Worm (Caenorhabditis elegans): ENCODE measurements around the gene F45E4.5.

Gene F45E4.5

DNA sequence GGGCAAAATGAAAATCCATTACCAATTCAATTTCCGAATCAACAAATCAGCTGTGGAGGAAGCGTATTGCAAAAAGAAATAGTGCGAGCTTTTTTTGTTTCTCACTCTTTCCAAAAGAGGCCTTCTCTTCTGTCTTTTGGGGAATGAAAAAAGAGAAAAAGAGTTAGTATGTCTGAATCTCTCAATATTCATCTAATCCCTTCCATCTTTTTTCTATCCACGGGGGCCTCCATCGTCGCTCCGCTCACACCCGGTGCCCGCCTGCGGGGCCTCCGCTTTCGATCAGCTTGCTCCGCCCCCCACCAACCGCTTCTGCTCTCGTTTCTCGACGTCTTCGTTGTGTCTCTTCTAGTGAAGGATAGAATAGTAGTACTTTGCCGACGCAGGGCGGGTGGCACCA, 9.6 kb downstream of the F45E4.5 start (continued):
- TF ChIP-seq nhr-11 (tag; optimal IDR thresholded peaks at IDR 0.05), result no peak
- no peak for TF ChIP-seq lin-39 (tag; optimal IDR thresholded peaks at IDR 0.05)
- TF ChIP-seq elt-2 (tag; optimal IDR thresholded peaks at IDR 0.05), result no peak
- TF ChIP-seq unc-62 (GFP tag; optimal IDR thresholded peaks at IDR 0.05), result no peak
- TF ChIP-seq unc-86 (tag; optimal IDR thresholded peaks at IDR 0.05), result peak; percentile 49
- TF ChIP-seq ceh-82 (tag; optimal IDR thresholded peaks at IDR 0.05), result peak in 2 of 3 experiments; percentile 46 to 54
- TF ChIP-seq nhr-19 (GFP tag; conservative IDR thresholded peaks at IDR 0.05), result no peak
- TF ChIP-seq egl-13 (tag; optimal IDR thresholded peaks at IDR 0.05), result peak; percentile 31
- no peak for TF ChIP-seq elt-3 (tag; optimal IDR thresholded peaks at IDR 0.05)

DNA sequence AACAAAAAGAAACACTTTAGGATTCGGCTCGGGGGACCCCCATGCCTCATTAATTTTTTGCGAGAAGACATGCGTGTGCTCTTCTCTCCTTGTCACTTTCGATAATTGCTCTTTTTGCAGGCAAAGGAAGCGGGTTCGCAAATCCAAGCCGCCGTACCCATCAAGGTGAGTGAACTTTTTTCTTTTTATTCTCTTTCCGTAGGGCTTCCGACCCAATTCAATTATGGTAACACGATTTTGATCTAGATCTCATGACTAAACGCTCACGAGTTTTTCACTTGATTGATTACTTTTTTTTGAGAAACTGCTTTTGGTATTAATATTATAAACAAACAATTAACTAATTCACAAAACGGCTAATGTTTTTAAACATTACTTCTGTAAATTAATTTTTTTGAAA, 16.3 kb downstream of the F45E4.5 start:
- TF ChIP-seq tbx-2 (tag; optimal IDR thresholded peaks at IDR 0.05), result peak; percentile 47
- TF ChIP-seq nhr-20 (tag; optimal IDR thresholded peaks at IDR 0.05), result no peak
- peak; percentile 12 for TF ChIP-seq unc-86 (tag; optimal IDR thresholded peaks at IDR 0.05)
- TF ChIP-seq nhr-12 (tag; optimal IDR thresholded peaks at IDR 0.05), result no peak
- TF ChIP-seq zip-4 (GFP tag; optimal IDR thresholded peaks at IDR 0.05), result no peak
- no peak for TF ChIP-seq efl-1 (optimal IDR thresholded peaks at IDR 0.05)
- TF ChIP-seq efl-1 (GFP tag; optimal IDR thresholded peaks at IDR 0.05 in 1 of 2), result peak in 1 of 2 experiments; percentile 3
- TF ChIP-seq lin-14 (GFP tag; optimal IDR thresholded peaks at IDR 0.05), result peak; percentile 70
- peak; percentile 17 for TF ChIP-seq fkh-10 (GFP tag; optimal IDR thresholded peaks at IDR 0.05)
- no peak for TF ChIP-seq rnt-1 (tag; optimal IDR thresholded peaks at IDR 0.05)
- peak; percentile 54 for TF ChIP-seq nhr-47 (tag; optimal IDR thresholded peaks at IDR 0.05)
- peak; percentile 3 for TF ChIP-seq swsn-7 (tag; optimal IDR thresholded peaks at IDR 0.05)
- no peak for TF ChIP-seq ceh-90 (tag; optimal IDR thresholded peaks at IDR 0.05)
- TF ChIP-seq egl-27 (tag; optimal IDR thresholded peaks at IDR 0.05), result no peak
- peak; percentile 54 for TF ChIP-seq nhr-71 (tag; optimal IDR thresholded peaks at IDR 0.05)
- no peak for TF ChIP-seq lin-39 (tag; optimal IDR thresholded peaks at IDR 0.05)
- peak; percentile 53 for TF ChIP-seq ceh-8 (GFP tag; optimal IDR thresholded peaks at IDR 0.05)

DNA sequence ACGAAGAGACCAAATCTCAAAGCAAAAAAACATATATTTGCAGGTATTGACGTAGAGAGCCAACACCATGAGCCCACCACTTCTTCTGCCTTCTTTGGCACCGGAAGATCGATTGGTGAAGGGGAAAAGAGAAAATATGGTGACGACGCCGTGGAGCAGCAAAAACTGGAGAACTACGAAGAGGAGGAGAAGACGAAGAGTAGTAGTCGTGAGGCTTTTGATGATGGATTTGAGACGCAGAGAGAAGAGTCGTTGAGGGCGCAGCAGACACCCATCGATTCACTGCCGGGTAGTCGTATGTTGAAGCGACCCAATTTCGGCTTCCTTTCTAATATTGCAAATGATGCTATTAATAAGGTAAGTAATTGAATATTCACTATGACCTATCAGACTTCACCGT, 17.4 kb downstream of the F45E4.5 start:
- TF ChIP-seq fkh-8 (tag; optimal IDR thresholded peaks at IDR 0.05) (peak; percentile 44), lin-14 (GFP tag; optimal IDR thresholded peaks at IDR 0.05) (peak; percentile 60), efl-3 (GFP tag; optimal IDR thresholded peaks at IDR 0.05) (no peak), C04F5.9 (tag; optimal IDR thresholded peaks at IDR 0.05) (no peak), egl-13 (tag; optimal IDR thresholded peaks at IDR 0.05) (peak; percentile 29), ceh-82 (tag; optimal IDR thresholded peaks at IDR 0.05) (peak in 1 of 3 experiments; percentile 49), nhr-47 (tag; optimal IDR thresholded peaks at IDR 0.05) (peak; percentile 6)

DNA sequence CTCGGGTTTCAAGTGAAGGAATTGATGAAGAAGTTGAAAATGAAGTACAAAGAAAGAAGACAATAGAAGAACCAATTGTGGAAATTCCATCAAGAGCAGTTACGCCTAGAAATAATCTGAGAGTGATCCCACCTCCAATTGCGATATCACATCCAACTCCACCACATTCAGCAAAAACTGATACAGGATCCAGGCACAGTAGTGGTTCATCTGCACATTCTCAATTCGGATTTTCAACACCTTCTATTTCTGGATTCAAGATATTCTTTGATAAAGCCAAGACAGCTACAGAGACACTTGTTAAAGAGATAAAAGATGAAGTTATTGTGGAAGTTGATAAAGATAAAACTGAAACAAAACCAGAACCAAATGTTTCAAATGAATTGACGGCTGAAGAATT, 20.7 kb downstream of the F45E4.5 start:
- TF ChIP-seq pag-3 (tag; optimal IDR thresholded peaks at IDR 0.05; ENCODE audit: borderline replicate concordance, insufficient read depth), result no peak
- TF ChIP-seq irx-1 (tag; optimal IDR thresholded peaks at IDR 0.05), result no peak
- TF ChIP-seq nhr-11 (tag; optimal IDR thresholded peaks at IDR 0.05), result no peak
- TF ChIP-seq lsy-2 (tag; optimal IDR thresholded peaks at IDR 0.05), result no peak
- TF ChIP-seq jun-1 (tag; optimal IDR thresholded peaks at IDR 0.05), result no peak
- no peak for TF ChIP-seq ceh-88 (GFP tag; IDR thresholded peaks at IDR 0.05)
- no peak for TF ChIP-seq C34B4.2 (tag; optimal IDR thresholded peaks at IDR 0.05)
- no peak for TF ChIP-seq efl-1 (optimal IDR thresholded peaks at IDR 0.05)
- TF ChIP-seq efl-1 (GFP tag; optimal IDR thresholded peaks at IDR 0.05 in 1 of 2), result no peak

DNA sequence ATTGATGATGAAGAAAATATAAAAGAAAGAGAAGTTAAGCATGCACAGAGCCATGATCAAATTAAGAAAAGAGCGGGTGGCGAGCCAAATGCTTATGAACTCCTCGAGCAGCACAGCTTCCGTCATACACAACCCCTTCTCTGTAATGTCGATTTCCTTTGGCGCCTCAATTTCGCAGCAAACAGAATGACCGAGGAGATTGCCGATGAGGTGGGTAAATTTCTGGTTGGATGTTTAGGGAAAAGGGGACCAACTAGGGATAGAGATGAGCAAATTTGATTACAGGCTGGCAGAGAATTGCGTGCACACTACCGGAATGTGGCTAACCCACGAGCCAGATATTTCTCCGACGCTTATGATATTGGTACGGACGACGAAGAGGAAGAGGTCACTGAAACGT, 23.4 kb downstream of the F45E4.5 start:
- TF ChIP-seq grh-1 (GFP tag; IDR thresholded peaks at IDR 0.05), result no peak
- peak; percentile 4 for TF ChIP-seq lin-14 (GFP tag; optimal IDR thresholded peaks at IDR 0.05)
